Fruit fly (Drosophila melanogaster) S2 (cell line): ENCODE results near the gene RagA-B.

Experiments
- CG8478 ChIP-seq: fragments of >200 bp; optimal IDR thresholded peaks from 2 replicates; lab custom pipeline; 2018
- CTCF ChIP-seq, 2 experiments: fragments of >200 bp; optimal IDR thresholded peaks; 2 replicates each; lab custom pipeline; 2018

DNA sequence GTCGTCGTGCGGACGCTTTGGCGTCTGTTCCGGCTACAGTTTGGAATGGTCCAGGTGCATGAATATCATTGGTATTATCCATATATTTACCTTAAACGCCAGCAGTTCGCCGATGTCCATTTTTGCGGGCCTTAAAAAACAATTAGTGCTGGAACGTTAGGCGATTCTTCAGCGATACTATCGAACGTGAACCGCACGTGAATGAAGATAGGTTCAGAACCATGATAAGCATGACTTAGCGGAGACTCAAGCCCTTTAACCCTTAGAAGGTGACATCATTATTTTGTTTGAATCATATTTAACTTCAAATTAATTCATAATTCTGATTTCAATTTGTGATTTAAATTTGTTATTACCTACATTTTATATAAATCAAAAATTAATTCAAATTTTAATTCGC, 39.2 kb downstream of the RagA-B start, which contains the start of gene CG11964:
- TF ChIP-seq CG8478, result no peak
- peak; percentile 8 to 66 for TF ChIP-seq CTCF (optimal IDR thresholded peaks at IDR 0.05; lab: Kevin White, UChicago)
